Worm (Caenorhabditis elegans) whole organism, L4 larva: Measurements from ENCODE around the gene ZC455.1.

Source experiments
- D1046.2 ChIP-seq: fragments of 200-800 bp; sonication (Bioruptor generic); IDR thresholded peaks from 2 replicates; pipeline ENCODE4 v1.3.6; 2022; ENCODE audit warnings: missing genetic modification characterization, missing compliant biosample characterization
- F26F4.8 ChIP-seq: fragments of 200-800 bp; sonication (Bioruptor generic); conservative IDR thresholded peaks from 2 replicates; pipeline ENCODE4 v1.3.6; 2022; ENCODE audit warnings: missing genetic modification characterization, missing compliant biosample characterization
- F44E2.7 ChIP-seq: fragments of 200-800 bp; sonication (Bioruptor generic); IDR thresholded peaks from 2 replicates; pipeline ENCODE4 v2.1.2; 2022; ENCODE audit warnings: missing genetic modification characterization, missing compliant biosample characterization
- R02D3.7 ChIP-seq: fragments of 150-350 bp; sonication (generic microtip); optimal IDR thresholded peaks from 3 replicates; lab custom pipeline; 2014; ENCODE audit warnings: missing biosample characterization, missing genetic modification characterization
- Y105C5A.15 ChIP-seq: fragments of 200-800 bp; sonication (Bioruptor generic); IDR thresholded peaks from 2 replicates; pipeline ENCODE4 v1.3.6; 2022; ENCODE audit warnings: missing genetic modification characterization, missing compliant biosample characterization
- Y48G9A.11 ChIP-seq: fragments of 200-800 bp; sonication (Bioruptor generic); IDR thresholded peaks from 2 replicates; pipeline ENCODE4 v1.3.6; 2022; ENCODE audit warnings: missing genetic modification reagents, missing genetic modification characterization, missing compliant biosample characterization
- Y75B8A.6 ChIP-seq: fragments of 200-800 bp; sonication (Bioruptor generic); IDR thresholded peaks from 2 replicates; pipeline ENCODE4 v1.3.6; 2022; ENCODE audit warnings: missing genetic modification reagents, missing genetic modification characterization, missing compliant biosample characterization
- ama-1 ChIP-seq: fragments of 150-350 bp; optimal IDR thresholded peaks from 2 replicates; lab custom pipeline; 2014; ENCODE audit warnings: inconsistent platforms, mixed read lengths
- arid-1 ChIP-seq: fragments of 200-800 bp; sonication (Bioruptor generic); conservative IDR thresholded peaks from 2 replicates; pipeline ENCODE4 v1.3.6; 2022; ENCODE audit warnings: missing genetic modification reagents, missing genetic modification characterization, missing compliant biosample characterization
- ceh-28 ChIP-seq: fragments of 150-350 bp; optimal IDR thresholded peaks from 2 replicates; lab custom pipeline; 2014; ENCODE audit warnings: missing biosample characterization, missing genetic modification reagents, missing genetic modification characterization
- ceh-62 ChIP-seq: sonication (generic microtip); optimal IDR thresholded peaks from 2 replicates; lab custom pipeline; 2017; ENCODE audit warnings: missing biosample characterization, missing genetic modification characterization
- ceh-82 ChIP-seq: sonication (generic microtip); optimal IDR thresholded peaks from 2 replicates; lab custom pipeline; 2017; ENCODE audit warnings: missing biosample characterization, missing genetic modification characterization
- ces-1 ChIP-seq: fragments of 150-350 bp; sonication (generic microtip); optimal IDR thresholded peaks from 4 replicates; lab custom pipeline; 2014; ENCODE audit warnings: missing biosample characterization, missing genetic modification reagents, missing genetic modification characterization
- cey-2 ChIP-seq: sonication (generic microtip); optimal IDR thresholded peaks from 3 replicates; lab custom pipeline; 2017; ENCODE audit warnings: missing genetic modification characterization, mild to moderate bottlenecking, missing compliant biosample characterization, antibody characterized with exemption, borderline replicate concordance; ENCODE audit not compliant: insufficient read depth
- daf-12 ChIP-seq: fragments of 150-350 bp; optimal IDR thresholded peaks from 2 replicates; lab custom pipeline; 2014; ENCODE audit warnings: missing biosample characterization, missing genetic modification reagents, missing genetic modification characterization
- dmd-8 ChIP-seq: fragments of 200-800 bp; sonication (Bioruptor generic); IDR thresholded peaks from 2 replicates; pipeline ENCODE4 v1.3.6; 2022; ENCODE audit warnings: missing genetic modification characterization, missing compliant biosample characterization
- dmd-9 ChIP-seq: fragments of 200-800 bp; sonication (Bioruptor generic); IDR thresholded peaks from 2 replicates; pipeline ENCODE4 v1.3.6; 2022; ENCODE audit warnings: missing genetic modification reagents, missing genetic modification characterization, missing compliant biosample characterization
- duxl-1 ChIP-seq: sonication (generic microtip); optimal IDR thresholded peaks from 2 replicates; lab custom pipeline; 2016; ENCODE audit warnings: mild to moderate bottlenecking, missing genetic modification characterization, moderate library complexity, missing compliant biosample characterization; ENCODE audit not compliant: poor library complexity
- egl-27 ChIP-seq: sonication (generic microtip); optimal IDR thresholded peaks from 3 replicates; lab custom pipeline; 2017; ENCODE audit warnings: missing biosample characterization, missing genetic modification reagents, missing genetic modification characterization
- fkh-10 ChIP-seq: fragments of 150-350 bp; optimal IDR thresholded peaks from 2 replicates; lab custom pipeline; 2014; ENCODE audit warnings: missing biosample characterization, missing genetic modification reagents, missing genetic modification characterization
- hif-1 ChIP-seq, 2 experiments: sonication (generic microtip); optimal IDR thresholded peaks; 2 replicates each; lab custom pipeline; 2016 to 2017; ENCODE audit warnings: missing compliant biosample characterization in 2 of 2, missing genetic modification characterization in 2 of 2, missing genetic modification reagents in 2 of 2, missing genotype in 2 of 2, mild to moderate bottlenecking in 1 of 2
- hlh-11 ChIP-seq: fragments of 200-800 bp; sonication (Bioruptor generic); optimal IDR thresholded peaks from 2 replicates; lab custom pipeline; 2018; ENCODE audit warnings: mild to moderate bottlenecking, missing genetic modification characterization, missing compliant biosample characterization
- hlh-30 ChIP-seq: sonication (generic microtip); optimal IDR thresholded peaks from 2 replicates; lab custom pipeline; 2017; ENCODE audit warnings: antibody characterized with exemption, mild to moderate bottlenecking, missing genetic modification characterization, missing compliant biosample characterization; ENCODE audit not compliant: insufficient read depth
- jun-1 ChIP-seq: fragments of 150-350 bp; optimal IDR thresholded peaks from 2 replicates; lab custom pipeline; 2014; ENCODE audit warnings: missing biosample characterization, missing genetic modification reagents, missing genetic modification characterization
- lin-1 ChIP-seq: fragments of 200-800 bp; sonication (Bioruptor generic); IDR thresholded peaks from 2 replicates; pipeline ENCODE4 v1.3.6; 2022; ENCODE audit warnings: missing genetic modification reagents, missing genetic modification characterization, missing compliant biosample characterization
- lin-13 ChIP-seq: fragments of 150-350 bp; optimal IDR thresholded peaks from 2 replicates; lab custom pipeline; 2014; ENCODE audit warnings: missing biosample characterization, missing genetic modification reagents, missing genetic modification characterization
- lin-29 ChIP-seq: fragments of 200-800 bp; sonication (Bioruptor generic); IDR thresholded peaks from 2 replicates; pipeline ENCODE4 v1.3.6; 2022; ENCODE audit warnings: missing genetic modification reagents, missing genetic modification characterization, missing compliant biosample characterization
- lir-3 ChIP-seq: sonication (generic microtip); optimal IDR thresholded peaks from 2 replicates; lab custom pipeline; 2016; ENCODE audit warnings: mild to moderate bottlenecking, missing genetic modification characterization, missing compliant biosample characterization
- madf-9 ChIP-seq: fragments of 200-800 bp; sonication (Bioruptor generic); conservative IDR thresholded peaks from 2 replicates; pipeline ENCODE4 v1.3.6; 2022; ENCODE audit warnings: missing genetic modification reagents, missing genetic modification characterization, missing compliant biosample characterization
- mdl-1 ChIP-seq, 2 experiments: fragments of 150-350 bp in 1 of 2; sonication (generic microtip) in 1 of 2; optimal IDR thresholded peaks; 2 replicates each; lab custom pipeline; 2014 to 2017; ENCODE audit warnings: missing biosample characterization in 2 of 2, missing genetic modification characterization in 2 of 2
- mdt-29 ChIP-seq: fragments of 200-800 bp; sonication (Bioruptor generic); IDR thresholded peaks from 2 replicates; pipeline ENCODE4 v1.3.6; 2022; ENCODE audit warnings: missing genetic modification reagents, missing genetic modification characterization, missing compliant biosample characterization
- mes-2 ChIP-seq: sonication (generic microtip); optimal IDR thresholded peaks from 2 replicates; lab custom pipeline; 2016; ENCODE audit warnings: missing genotype, mild to moderate bottlenecking, missing genetic modification characterization, missing compliant biosample characterization; ENCODE audit not compliant: poor library complexity, severe bottlenecking
- nhr-11 ChIP-seq: fragments of 150-350 bp; optimal IDR thresholded peaks from 2 replicates; lab custom pipeline; 2014; ENCODE audit warnings: missing biosample characterization, missing genetic modification characterization
- nhr-111 ChIP-seq: fragments of 200-800 bp; sonication (Bioruptor generic); optimal IDR thresholded peaks from 2 replicates; lab custom pipeline; 2018; ENCODE audit warnings: mild to moderate bottlenecking, missing genetic modification characterization, missing compliant biosample characterization
- nhr-28 ChIP-seq: fragments of 150-350 bp; optimal IDR thresholded peaks from 2 replicates; lab custom pipeline; 2014; ENCODE audit warnings: missing biosample characterization, missing genetic modification characterization
- nhr-48 ChIP-seq: sonication (generic microtip); optimal IDR thresholded peaks from 2 replicates; lab custom pipeline; 2016; ENCODE audit warnings: mild to moderate bottlenecking, missing genetic modification characterization, missing compliant biosample characterization
- nhr-76 ChIP-seq: fragments of 150-350 bp; optimal IDR thresholded peaks from 2 replicates; lab custom pipeline; 2014; ENCODE audit warnings: missing biosample characterization, missing genetic modification characterization
- pha-4 ChIP-seq, 2 experiments: fragments of 150-350 bp in 1 of 2; fragments of 200-800 bp in 1 of 2; sonication (Bioruptor generic) in 1 of 2; IDR thresholded peaks in 1 of 2; optimal IDR thresholded peaks in 1 of 2; 2 replicates each; pipeline versions ENCODE4 v1.3.6 to Lab custom; 2014 to 2022; ENCODE audit warnings: missing genetic modification characterization in 2 of 2, missing genetic modification reagents in 2 of 2, missing biosample characterization in 1 of 2, missing compliant biosample characterization in 1 of 2
- php-3 ChIP-seq: fragments of 200-800 bp; sonication (Bioruptor generic); IDR thresholded peaks from 2 replicates; pipeline ENCODE4 v1.3.6; 2022; ENCODE audit warnings: missing genetic modification reagents, missing genetic modification characterization, missing compliant biosample characterization
- pqm-1 ChIP-seq: sonication (generic microtip); optimal IDR thresholded peaks from 2 replicates; lab custom pipeline; 2017; ENCODE audit warnings: missing biosample characterization, missing genetic modification characterization
- rbr-2 ChIP-seq: sonication (generic microtip); optimal IDR thresholded peaks from 2 replicates; lab custom pipeline; 2016; ENCODE audit warnings: missing genotype, missing genetic modification characterization, missing compliant biosample characterization
- set-16 ChIP-seq: fragments of 200-800 bp; sonication (Bioruptor generic); IDR thresholded peaks from 2 replicates; pipeline ENCODE4 v1.3.6; 2022; ENCODE audit warnings: missing genetic modification reagents, missing genetic modification characterization, missing compliant biosample characterization
- skn-1 ChIP-seq: fragments of 150-350 bp; optimal IDR thresholded peaks from 2 replicates; lab custom pipeline; 2014; ENCODE audit warnings: missing biosample characterization, missing genetic modification characterization
- tag-97 ChIP-seq: fragments of 200-800 bp; sonication (Bioruptor generic); IDR thresholded peaks from 2 replicates; pipeline ENCODE4 v1.3.6; 2022; ENCODE audit warnings: missing genetic modification characterization, missing compliant biosample characterization
- unc-130 ChIP-seq: sonication (generic microtip); optimal IDR thresholded peaks from 2 replicates; lab custom pipeline; 2016; ENCODE audit warnings: missing genetic modification reagents, missing genetic modification characterization, missing compliant biosample characterization
- unc-39 ChIP-seq: sonication (generic microtip); optimal IDR thresholded peaks from 2 replicates; lab custom pipeline; 2017; ENCODE audit warnings: missing biosample characterization, missing genetic modification characterization
- unc-62 ChIP-seq, 3 experiments: fragments of 150-350 bp in 1 of 3; sonication (generic microtip); optimal IDR thresholded peaks in 2 of 3; peaks in 1 of 3; 1 replicate in 1 of 3; 2 replicates in 2 of 3; lab custom pipeline; 2014 to 2017; ENCODE audit warnings: missing biosample characterization in 3 of 3, missing genetic modification characterization in 3 of 3, missing genetic modification reagents in 3 of 3, missing genotype in 1 of 3
- zfp-2 ChIP-seq: sonication (generic microtip); optimal IDR thresholded peaks from 2 replicates; lab custom pipeline; 2016; ENCODE audit warnings: mild to moderate bottlenecking, missing genetic modification characterization, missing compliant biosample characterization
- zfp-3 ChIP-seq: fragments of 200-800 bp; sonication (Bioruptor generic); conservative IDR thresholded peaks from 2 replicates; pipeline ENCODE4 v1.3.6; 2022; ENCODE audit warnings: missing genetic modification reagents, missing genetic modification characterization, missing compliant biosample characterization

ZC455.1 gene

ce11 chrV:12728062-12728665 lies 45.2 kb upstream of the ZC455.1 start, which contains the start of the genes rpl-28 and mrpl-49:
Gene rpl-28 (minus strand): TSS chrV:12728112.
Gene mrpl-49 (plus strand): TSS chrV:12728631.
- TF ChIP-seq rbr-2, result peak; percentile 73
- peak; percentile 17 for TF ChIP-seq ama-1 (lab: Kevin White, UChicago)
- TF ChIP-seq pha-4 (GFP tag; IDR thresholded peaks at IDR 0.05; lab: Robert Waterston, UW), result no peak
- TF ChIP-seq pha-4 (tag; optimal IDR thresholded peaks at IDR 0.05; lab: Kevin White, UChicago), result no peak
- TF ChIP-seq tag-97 (GFP tag; lab: Robert Waterston, UW), result no peak
- no peak for TF ChIP-seq lin-1 (GFP tag; lab: Robert Waterston, UW)
- TF ChIP-seq D1046.2 (GFP tag; lab: Robert Waterston, UW), result no peak
- TF ChIP-seq skn-1 (tag; lab: Kevin White, UChicago), result no peak
- no peak for TF ChIP-seq ces-1 (GFP tag; lab: Kevin White, UChicago)
- TF ChIP-seq hlh-11, result no peak
- TF ChIP-seq ceh-82, result no peak
- no peak for TF ChIP-seq cey-2 (tag; lab: Kevin White, UChicago)
- no peak for TF ChIP-seq Y105C5A.15 (GFP tag; lab: Robert Waterston, UW)
- TF ChIP-seq lin-29, result no peak
- peak; percentile 80 for TF ChIP-seq nhr-28 (tag; lab: Kevin White, UChicago)
- TF ChIP-seq madf-9, result 0 out of 2 replicates have a peak, but pooled peaks have one; percentile 26
- no peak for TF ChIP-seq unc-39 (tag; lab: Kevin White, UChicago)
- TF ChIP-seq zfp-3 (GFP tag; lab: Robert Waterston, UW), result no peak
- TF ChIP-seq Y75B8A.6 (GFP tag; lab: Robert Waterston, UW), result no peak
- no peak for TF ChIP-seq hif-1 (tag; optimal IDR thresholded peaks at IDR 0.05; lab: Kevin White, UChicago)
- peak; percentile 57 for TF ChIP-seq fkh-10
- TF ChIP-seq unc-62 (GFP tag; optimal IDR thresholded peaks at IDR 0.05 in 1 of 2; lab: Kevin White, UChicago), result peak in 1 of 2 experiments; percentile 71
- no peak for TF ChIP-seq unc-62 (tag; optimal IDR thresholded peaks at IDR 0.05; lab: Kevin White, UChicago)
- no peak for TF ChIP-seq nhr-76 (tag; lab: Kevin White, UChicago)
- TF ChIP-seq ceh-62, result no peak
- TF ChIP-seq dmd-8 (GFP tag; lab: Robert Waterston, UW), result no peak
- TF ChIP-seq lin-13 (GFP tag; lab: Kevin White, UChicago), result peak; percentile 29
- TF ChIP-seq Y48G9A.11 (GFP tag; lab: Robert Waterston, UW), result peak; percentile 99
- no peak for TF ChIP-seq nhr-111 (GFP tag; lab: Kevin White, UChicago)
- TF ChIP-seq set-16, result no peak
- TF ChIP-seq daf-12 (tag; lab: Kevin White, UChicago), result no peak
- no peak for TF ChIP-seq egl-27 (tag; lab: Kevin White, UChicago)
- TF ChIP-seq unc-130 (GFP tag; lab: Kevin White, UChicago), result no peak
- no peak for TF ChIP-seq F44E2.7
- TF ChIP-seq F26F4.8 (GFP tag; lab: Robert Waterston, UW), result no peak
- no peak for TF ChIP-seq zfp-2 (tag; lab: Kevin White, UChicago)
- TF ChIP-seq hlh-30, result peak; percentile 76
- no peak for TF ChIP-seq arid-1 (GFP tag; lab: Robert Waterston, UW)
- peak; percentile 79 for TF ChIP-seq R02D3.7 (tag; lab: Kevin White, UChicago)
- no peak for TF ChIP-seq nhr-48 (tag; lab: Kevin White, UChicago)
- peak; percentile 42 for TF ChIP-seq pqm-1 (tag; lab: Kevin White, UChicago)
- TF ChIP-seq jun-1 (tag; lab: Kevin White, UChicago), result no peak
- TF ChIP-seq lir-3, result no peak
- no peak for TF ChIP-seq ceh-28
- TF ChIP-seq duxl-1 (tag; lab: Kevin White, UChicago), result no peak
- TF ChIP-seq php-3 (GFP tag; lab: Robert Waterston, UW), result no peak
- peak in 1 of 2 experiments; percentile 20 for TF ChIP-seq mdl-1 (tag; optimal IDR thresholded peaks at IDR 0.05; lab: Kevin White, UChicago)
- no peak for TF ChIP-seq mes-2
- TF ChIP-seq nhr-11 (tag; lab: Kevin White, UChicago), result peak; percentile 88
- no peak for TF ChIP-seq dmd-9
- no peak for TF ChIP-seq mdt-29 (GFP tag; lab: Robert Waterston, UW)
